Worm (Caenorhabditis elegans) whole organism, early embryonic: ENCODE results near the gene F08F3.10.

ENCODE experiments used
- F13C5.2 ChIP-seq: sonication (generic microtip); optimal IDR thresholded peaks from 2 replicates; lab custom pipeline; 2017; ENCODE audit warnings: mild to moderate bottlenecking, missing genetic modification characterization, inconsistent platforms, missing compliant biosample characterization
- ama-1 ChIP-seq: fragments of 150-350 bp; optimal IDR thresholded peaks from 2 replicates; lab custom pipeline; 2014
- ceh-13 ChIP-seq: fragments of 200-800 bp; sonication (Bioruptor generic); optimal IDR thresholded peaks from 2 replicates; lab custom pipeline; 2018; ENCODE audit warnings: mild to moderate bottlenecking, missing genetic modification characterization, missing compliant biosample characterization
- ceh-36 ChIP-seq: sonication (generic microtip); optimal IDR thresholded peaks from 2 replicates; lab custom pipeline; 2016; ENCODE audit warnings: missing genetic modification characterization, inconsistent platforms, missing compliant biosample characterization
- ets-7 ChIP-seq: sonication (generic microtip); optimal IDR thresholded peaks from 2 replicates; lab custom pipeline; 2016; ENCODE audit warnings: missing genotype, missing genetic modification characterization, missing compliant biosample characterization
- flt-1 ChIP-seq: fragments of 200-800 bp; sonication (Bioruptor generic); IDR thresholded peaks from 2 replicates; pipeline ENCODE4 v1.3.6; 2022; ENCODE audit warnings: missing genetic modification characterization, missing compliant biosample characterization
- pes-1 ChIP-seq: fragments of 200-800 bp; sonication (Bioruptor generic); IDR thresholded peaks from 2 replicates; pipeline ENCODE4 v1.3.6; 2022; ENCODE audit warnings: missing genetic modification reagents, missing genetic modification characterization, missing compliant biosample characterization

DNA sequence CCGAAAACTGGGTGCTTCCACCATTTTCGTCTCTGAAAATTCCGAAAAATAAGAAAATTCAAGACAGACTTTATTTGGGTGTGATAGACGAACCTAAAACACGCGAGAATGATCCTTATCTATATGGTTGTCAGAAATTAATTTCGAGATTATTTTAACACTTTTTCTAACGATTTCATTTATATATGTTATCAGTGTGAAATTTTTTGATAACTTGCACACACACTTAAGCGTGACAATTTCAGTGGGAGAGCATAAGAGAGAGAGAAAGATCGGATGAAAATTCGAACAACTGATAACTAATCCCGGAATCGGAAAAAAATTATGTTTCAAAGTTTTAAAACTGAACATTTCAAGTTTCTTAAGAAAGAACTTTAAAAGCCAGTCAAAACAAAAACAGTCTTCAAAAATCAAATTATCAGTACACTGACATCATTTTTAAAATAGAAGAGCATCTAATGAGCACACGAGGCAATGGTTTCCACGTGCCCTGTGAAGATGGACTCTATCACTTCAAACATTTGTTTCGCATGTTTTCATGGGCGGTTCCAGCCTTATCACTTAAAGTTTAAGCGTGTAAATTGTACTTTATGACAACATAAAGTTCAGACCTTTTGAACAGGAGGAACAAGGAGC is 20.0 kb upstream of the F08F3.10 start, which contains the start of gene C35A11.4:
- TF ChIP-seq pes-1 (no peak), ama-1 (lab: Kevin White, UChicago) (no peak), ets-7 (tag; lab: Kevin White, UChicago) (no peak), flt-1 (no peak), ceh-36 (tag; lab: Kevin White, UChicago) (no peak), F13C5.2 (tag; lab: Kevin White, UChicago) (no peak), ceh-13 (GFP tag; lab: Kevin White, UChicago) (no peak)
